Fruit fly (Drosophila melanogaster) whole organism, prepupa: ENCODE results near the gene CG12011.

Source experiments
- Blimp-1 ChIP-seq: fragments of 200-800 bp; sonication (Bioruptor generic); optimal IDR thresholded peaks from 3 replicates; lab custom pipeline; 2017; ENCODE audit warnings: missing biosample characterization, missing genetic modification characterization, mild to moderate bottlenecking, moderate library complexity, missing genetic modification reagents
- CG10669 ChIP-seq: fragments of 200-800 bp; sonication (Bioruptor generic); optimal IDR thresholded peaks from 3 replicates; lab custom pipeline; 2018; ENCODE audit warnings: missing biosample characterization, mild to moderate bottlenecking, missing genetic modification characterization, moderate library complexity
- CG6163 ChIP-seq: fragments of 200-800 bp; sonication (Bioruptor generic); IDR thresholded peaks from 3 replicates; pipeline ENCODE4 v1.3.6; 2022; ENCODE audit warnings: missing biosample characterization, missing genetic modification characterization
- CG6808 ChIP-seq: fragments of 200-800 bp; sonication (Bioruptor generic); optimal IDR thresholded peaks from 3 replicates; lab custom pipeline; 2017; ENCODE audit warnings: missing biosample characterization, missing genetic modification characterization, mild to moderate bottlenecking, moderate library complexity, missing genetic modification reagents
- CG7368 ChIP-seq: fragments of 200-800 bp; sonication (Bioruptor generic); optimal IDR thresholded peaks from 3 replicates; lab custom pipeline; 2016; ENCODE audit warnings: missing biosample characterization, missing genetic modification characterization
- Hr38 ChIP-seq: sonication (Bioruptor generic); optimal IDR thresholded peaks from 2 replicates; lab custom pipeline; 2016; ENCODE audit warnings: missing biosample characterization, missing genetic modification characterization
- fd59A ChIP-seq: fragments of 200-800 bp; sonication (Bioruptor generic); optimal IDR thresholded peaks from 2 replicates; lab custom pipeline; 2017; ENCODE audit warnings: missing biosample characterization, mild to moderate bottlenecking, missing genetic modification characterization, missing genetic modification reagents
- salr ChIP-seq, 2 experiments: fragments of 200-800 bp; sonication (Bioruptor generic); optimal IDR thresholded peaks; 3 replicates each; lab custom pipeline; 2016 to 2018; ENCODE audit warnings: missing biosample characterization in 2 of 2, missing genetic modification characterization in 2 of 2, mild to moderate bottlenecking in 1 of 2
- svp ChIP-seq: fragments of 200-800 bp; sonication (Bioruptor generic); peaks from one replicate; lab custom pipeline; 2016; ENCODE audit warnings: missing biosample characterization, missing genetic modification characterization
- topi ChIP-seq: fragments of 200-800 bp; sonication (Bioruptor generic); optimal IDR thresholded peaks from 3 replicates; lab custom pipeline; 2016; ENCODE audit warnings: missing biosample characterization, missing genetic modification characterization

DNA sequence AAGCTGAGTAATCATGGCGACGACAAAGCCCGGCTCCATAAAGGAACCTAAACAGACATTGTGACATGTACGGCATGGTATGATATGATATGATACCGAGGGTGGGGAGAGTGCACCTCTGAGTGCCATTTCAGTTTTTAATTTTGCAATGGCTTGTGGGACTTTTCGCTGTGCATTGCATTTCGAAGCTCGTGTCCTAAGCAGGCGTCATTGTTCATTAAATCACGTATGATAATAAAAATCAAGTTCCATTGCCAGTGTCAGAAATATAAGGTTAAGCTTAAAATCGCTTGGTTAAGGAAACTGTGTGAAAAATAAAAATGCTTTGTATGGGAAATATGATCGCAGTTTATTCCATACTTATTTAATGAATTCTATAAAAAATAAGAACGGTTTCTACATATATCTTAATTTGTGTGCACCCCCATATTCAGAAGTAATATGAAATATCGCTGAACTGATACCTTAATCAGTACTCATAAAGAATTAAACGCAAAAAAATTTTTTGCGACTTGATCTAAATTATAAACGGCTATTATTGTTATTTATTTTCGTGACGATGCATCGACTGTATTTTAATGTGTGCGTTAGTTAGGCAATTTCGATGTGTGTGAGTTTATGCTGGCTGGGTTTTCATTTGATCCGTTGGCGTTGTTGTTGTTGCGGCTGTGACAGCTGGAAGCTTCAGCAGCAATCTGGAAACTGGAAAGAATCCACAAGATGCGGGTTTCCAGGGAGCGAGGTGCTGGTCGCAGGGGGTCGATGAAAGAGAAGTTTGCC is 35.2 kb downstream of the CG12011 start:
- TF ChIP-seq fd59A (GFP tag; lab: Kevin White, UChicago) (no peak), Hr38 (no peak), CG6808 (GFP tag; lab: Kevin White, UChicago) (no peak), CG6163 (no peak), CG7368 (GFP tag; lab: Kevin White, UChicago) (no peak), salr (GFP tag; optimal IDR thresholded peaks at IDR 0.05; lab: Kevin White, UChicago) (no peak), Blimp-1 (GFP tag; lab: Kevin White, UChicago) (no peak), topi (GFP tag; lab: Kevin White, UChicago) (no peak), CG10669 (GFP tag; lab: Kevin White, UChicago) (no peak), svp (GFP tag; lab: Kevin White, UChicago) (no peak)
